Fruit fly (Drosophila melanogaster) whole organism, embryonic: ENCODE results near the gene kin17.

ENCODE experiments used
- CG10209 ChIP-seq: fragments of 200-800 bp; sonication (Bioruptor generic); optimal IDR thresholded peaks from 3 replicates; lab custom pipeline; 2017; ENCODE audit warnings: missing biosample characterization, mild to moderate bottlenecking, missing genetic modification characterization, missing genetic modification reagents
- CG10267 ChIP-seq: fragments of 200-800 bp; sonication (Bioruptor generic); optimal IDR thresholded peaks from 2 replicates; lab custom pipeline; 2018; ENCODE audit warnings: missing biosample characterization, mild to moderate bottlenecking, missing genetic modification characterization, moderate library complexity
- CG10543 ChIP-seq: fragments of 200-800 bp; sonication (Bioruptor generic); optimal IDR thresholded peaks from 3 replicates; lab custom pipeline; 2017; ENCODE audit warnings: missing biosample characterization, mild to moderate bottlenecking, missing genetic modification characterization, moderate library complexity
- CG11085 ChIP-seq: fragments of 200-800 bp; sonication (Bioruptor generic); IDR thresholded peaks from 2 replicates; pipeline ENCODE4 v1.3.6; 2022; ENCODE audit warnings: missing biosample characterization, missing genetic modification characterization
- CG11398 ChIP-seq: fragments of 200-800 bp; sonication (Bioruptor generic); optimal IDR thresholded peaks from 2 replicates; lab custom pipeline; 2016; ENCODE audit warnings: missing biosample characterization, missing genetic modification characterization
- CG12104 ChIP-seq: fragments of 200-800 bp; sonication (Bioruptor generic); optimal IDR thresholded peaks from 3 replicates; lab custom pipeline; 2016; ENCODE audit warnings: missing biosample characterization, missing genetic modification characterization
- CG13123 ChIP-seq: fragments of 200-800 bp; sonication (Bioruptor generic); optimal IDR thresholded peaks from 2 replicates; lab custom pipeline; 2016; ENCODE audit warnings: missing biosample characterization, missing genetic modification characterization
- CG2116 ChIP-seq: fragments of 200-800 bp; sonication (Bioruptor generic); optimal IDR thresholded peaks from 3 replicates; lab custom pipeline; 2018; ENCODE audit warnings: missing biosample characterization, mild to moderate bottlenecking, missing genetic modification characterization
- CG34376 ChIP-seq: fragments of 200-800 bp; sonication (Bioruptor generic); optimal IDR thresholded peaks from 2 replicates; lab custom pipeline; 2018; ENCODE audit warnings: missing biosample characterization, mild to moderate bottlenecking, missing genetic modification characterization
- Dfd ChIP-seq, 2 experiments: fragments of >200 bp; optimal IDR thresholded peaks; 2 replicates each; lab custom pipeline; 2017; ENCODE audit warnings: missing biosample characterization in 2 of 2, missing genetic modification characterization in 2 of 2
- E2f2 ChIP-seq: fragments of 200-800 bp; sonication (Bioruptor generic); IDR thresholded peaks from 2 replicates; pipeline ENCODE4 v1.3.6; 2022; ENCODE audit warnings: missing biosample characterization, missing genetic modification characterization
- ERR ChIP-seq: fragments of 200-800 bp; sonication (Bioruptor generic); optimal IDR thresholded peaks from 2 replicates; lab custom pipeline; 2016; ENCODE audit warnings: missing biosample characterization, missing genetic modification characterization
- Fer1 ChIP-seq: fragments of 200-800 bp; sonication (Bioruptor generic); optimal IDR thresholded peaks from 2 replicates; lab custom pipeline; 2017; ENCODE audit warnings: missing biosample characterization, mild to moderate bottlenecking, missing genetic modification characterization
- GATAe ChIP-seq: fragments of 200-800 bp; sonication (Bioruptor generic); conservative IDR thresholded peaks from 2 replicates; pipeline ENCODE4 v1.3.6; 2022; ENCODE audit warnings: missing biosample characterization, missing genetic modification characterization
- HHEX ChIP-seq: fragments of 200-800 bp; sonication (Bioruptor generic); optimal IDR thresholded peaks from 3 replicates; lab custom pipeline; 2017; ENCODE audit warnings: missing biosample characterization, mild to moderate bottlenecking, missing genetic modification characterization, missing genetic modification reagents
- HLH4C ChIP-seq: fragments of 200-800 bp; sonication (Bioruptor generic); IDR thresholded peaks from 3 replicates; pipeline ENCODE4 v1.3.6; 2022; ENCODE audit warnings: missing biosample characterization, missing genetic modification characterization; ENCODE audit not compliant: partially characterized antibody
- HLH54F ChIP-seq: fragments of 200-800 bp; sonication (Bioruptor generic); optimal IDR thresholded peaks from 3 replicates; lab custom pipeline; 2016; ENCODE audit warnings: missing biosample characterization, missing genetic modification characterization
- HmgD ChIP-seq: fragments of 200-800 bp; sonication (Bioruptor generic); optimal IDR thresholded peaks from 3 replicates; lab custom pipeline; 2016; ENCODE audit warnings: missing biosample characterization, missing genetic modification characterization
- HmgZ ChIP-seq: fragments of 200-800 bp; sonication (Bioruptor generic); optimal IDR thresholded peaks from 2 replicates; lab custom pipeline; 2018; ENCODE audit warnings: missing biosample characterization, mild to moderate bottlenecking, missing genetic modification characterization
- Jarid2 ChIP-seq: fragments of 200-800 bp; sonication (Bioruptor generic); optimal IDR thresholded peaks from 3 replicates; lab custom pipeline; 2017; ENCODE audit warnings: mild to moderate bottlenecking, missing biosample characterization, missing genetic modification reagents, missing genetic modification characterization
- Lim3 ChIP-seq: fragments of 200-800 bp; sonication (Bioruptor generic); IDR thresholded peaks from 2 replicates; pipeline ENCODE4 v1.3.6; 2022; ENCODE audit warnings: missing biosample characterization, missing genetic modification characterization
- Rx ChIP-seq: fragments of 200-800 bp; sonication (Bioruptor generic); IDR thresholded peaks from 2 replicates; pipeline ENCODE4 v1.3.6; 2022; ENCODE audit warnings: missing biosample characterization, missing genetic modification characterization
- Side ChIP-seq: fragments of 200-800 bp; sonication (Bioruptor generic); optimal IDR thresholded peaks from 2 replicates; lab custom pipeline; 2016; ENCODE audit warnings: missing biosample characterization, missing genetic modification characterization
- Sin3A ChIP-seq: fragments of >200 bp; optimal IDR thresholded peaks from 2 replicates; lab custom pipeline; 2018
- Ssrp ChIP-seq: fragments of 200-800 bp; sonication (Bioruptor generic); optimal IDR thresholded peaks from 2 replicates; lab custom pipeline; 2018; ENCODE audit warnings: missing biosample characterization, mild to moderate bottlenecking, missing genetic modification characterization, moderate library complexity
- abd-A ChIP-seq: fragments of 200-800 bp; sonication (Bioruptor generic); optimal IDR thresholded peaks from 3 replicates; lab custom pipeline; 2019; ENCODE audit warnings: missing biosample characterization, mild to moderate bottlenecking, missing genetic modification characterization, moderate library complexity
- al ChIP-seq: fragments of 200-800 bp; sonication (Bioruptor generic); IDR thresholded peaks from 2 replicates; pipeline ENCODE4 v1.3.6; 2022; ENCODE audit warnings: missing biosample characterization, missing genetic modification characterization
- ara ChIP-seq: fragments of 200-800 bp; sonication (Bioruptor generic); IDR thresholded peaks from 2 replicates; pipeline ENCODE4 v1.3.6; 2022; ENCODE audit warnings: missing biosample characterization, missing genetic modification characterization
- br ChIP-seq: fragments of >200 bp; optimal IDR thresholded peaks from 2 replicates; lab custom pipeline; 2017
- dm ChIP-seq: fragments of 200-800 bp; sonication (Bioruptor generic); optimal IDR thresholded peaks from 3 replicates; lab custom pipeline; 2016; ENCODE audit warnings: missing biosample characterization, missing genetic modification characterization
- ken ChIP-seq: fragments of 200-800 bp; sonication (Bioruptor generic); IDR thresholded peaks from 3 replicates; pipeline ENCODE4 v1.3.6; 2022; ENCODE audit warnings: missing biosample characterization, missing genetic modification characterization
- klu ChIP-seq: fragments of 200-800 bp; sonication (Bioruptor generic); IDR thresholded peaks from 2 replicates; pipeline ENCODE4 v1.3.6; 2022; ENCODE audit warnings: missing biosample characterization, missing genetic modification characterization
- lilli ChIP-seq: fragments of 200-800 bp; sonication (Bioruptor generic); optimal IDR thresholded peaks from 3 replicates; lab custom pipeline; 2016; ENCODE audit warnings: missing biosample characterization, missing genetic modification characterization
- lov ChIP-seq, 2 experiments: fragments of 200-800 bp in 1 of 2; fragments of >200 bp in 1 of 2; sonication (Bioruptor generic) in 1 of 2; IDR thresholded peaks in 1 of 2; optimal IDR thresholded peaks in 1 of 2; 2 replicates in 1 of 2; 3 replicates in 1 of 2; pipeline versions ENCODE4 v1.3.6 to Lab custom; 2017 to 2022; ENCODE audit warnings: missing biosample characterization in 1 of 2, missing genetic modification characterization in 1 of 2
- maf-S ChIP-seq: fragments of 200-800 bp; sonication (Bioruptor generic); optimal IDR thresholded peaks from 2 replicates; lab custom pipeline; 2016; ENCODE audit warnings: missing biosample characterization, missing genetic modification characterization
- mam ChIP-seq: fragments of 200-800 bp; sonication (Bioruptor generic); optimal IDR thresholded peaks from 3 replicates; lab custom pipeline; 2016; ENCODE audit warnings: missing biosample characterization, missing genetic modification characterization
- nmo ChIP-seq: fragments of 200-800 bp; sonication (Bioruptor generic); optimal IDR thresholded peaks from 2 replicates; lab custom pipeline; 2018; ENCODE audit warnings: missing biosample characterization, mild to moderate bottlenecking, missing genetic modification characterization, moderate library complexity
- org-1 ChIP-seq: fragments of 200-800 bp; sonication (Bioruptor generic); optimal IDR thresholded peaks from 2 replicates; lab custom pipeline; 2017; ENCODE audit warnings: missing biosample characterization, missing genetic modification characterization
- psq ChIP-seq: fragments of 200-800 bp; sonication (Bioruptor generic); optimal IDR thresholded peaks from 2 replicates; lab custom pipeline; 2017; ENCODE audit warnings: missing biosample characterization, missing genetic modification characterization
- schlank ChIP-seq: fragments of 200-800 bp; sonication (Bioruptor generic); optimal IDR thresholded peaks from 2 replicates; lab custom pipeline; 2018; ENCODE audit warnings: missing biosample characterization, mild to moderate bottlenecking, missing genetic modification characterization
- scrt ChIP-seq: fragments of 200-800 bp; sonication (Bioruptor generic); optimal IDR thresholded peaks from 2 replicates; lab custom pipeline; 2018; ENCODE audit warnings: missing biosample characterization, mild to moderate bottlenecking, missing genetic modification characterization, moderate library complexity
- sens ChIP-seq: fragments of 200-800 bp; sonication (Bioruptor generic); peaks from one replicate; lab custom pipeline; 2016; ENCODE audit warnings: missing biosample characterization, missing genetic modification characterization
- sim ChIP-seq: fragments of 200-800 bp; sonication (Bioruptor generic); IDR thresholded peaks from 2 replicates; pipeline ENCODE4 v1.3.6; 2022; ENCODE audit warnings: missing biosample characterization, missing genetic modification characterization
- slp2 ChIP-seq: fragments of 200-800 bp; sonication (Bioruptor generic); optimal IDR thresholded peaks from 2 replicates; lab custom pipeline; 2016; ENCODE audit warnings: missing biosample characterization, missing genetic modification characterization
- sob ChIP-seq: fragments of 200-800 bp; sonication (Bioruptor generic); IDR thresholded peaks from 2 replicates; pipeline ENCODE4 v1.3.6; 2022; ENCODE audit warnings: missing biosample characterization, missing genetic modification characterization
- ssp ChIP-seq: fragments of 200-800 bp; sonication (Bioruptor generic); IDR thresholded peaks from 2 replicates; pipeline ENCODE4 v1.3.6; 2022; ENCODE audit warnings: missing biosample characterization, missing genetic modification characterization
- tio ChIP-seq: fragments of 200-800 bp; sonication (Bioruptor generic); optimal IDR thresholded peaks from 2 replicates; lab custom pipeline; 2017; ENCODE audit warnings: missing biosample characterization, missing genetic modification characterization, inconsistent platforms
- trem ChIP-seq: fragments of 200-800 bp; optimal IDR thresholded peaks from 3 replicates; lab custom pipeline; 2019; ENCODE audit warnings: missing biosample characterization, mild to moderate bottlenecking, missing genetic modification characterization, moderate library complexity
- zen ChIP-seq: fragments of 200-800 bp; sonication (Bioruptor generic); optimal IDR thresholded peaks from 3 replicates; lab custom pipeline; 2018; ENCODE audit warnings: missing biosample characterization, mild to moderate bottlenecking, missing genetic modification characterization, moderate library complexity
- zf30C ChIP-seq: fragments of 200-800 bp; sonication (Bioruptor generic); optimal IDR thresholded peaks from 3 replicates; lab custom pipeline; 2018; ENCODE audit warnings: missing biosample characterization, mild to moderate bottlenecking, missing genetic modification characterization
- zfh1 ChIP-seq: fragments of 200-800 bp; sonication (Bioruptor generic); IDR thresholded peaks from 3 replicates; pipeline ENCODE4 v1.3.6; 2022; ENCODE audit warnings: missing biosample characterization, missing genetic modification characterization

kin17 gene

dm6 chr3L:20399550-20400109 is 43.0 kb downstream of the kin17 start (continued):
- TF ChIP-seq CG11085 (GFP tag; lab: Robert Waterston, UW) (peak; percentile 77), nmo (GFP tag; lab: Kevin White, UChicago) (peak; percentile 92), dm (GFP tag; lab: Kevin White, UChicago) (peak; percentile 66), org-1 (GFP tag; lab: Kevin White, UChicago) (peak; percentile 82), tio (GFP tag; lab: Kevin White, UChicago) (peak; percentile 91), ken (GFP tag; lab: Robert Waterston, UW) (peak; percentile 56; the same call in 1 of the 3 replicates), CG10543 (peak; percentile 92), zf30C (GFP tag; lab: Kevin White, UChicago) (no peak), sob (GFP tag; lab: Robert Waterston, UW) (peak; percentile 86), Side (peak; percentile 67), abd-A (tag; lab: Kevin White, UChicago) (peak; percentile 54), br (lab: Kevin White, UChicago) (no peak), schlank (tag; lab: Kevin White, UChicago) (peak; percentile 66), E2f2 (GFP tag; lab: Robert Waterston, UW) (peak; percentile 64; the same call in 1 of the 2 replicates), psq (peak; percentile 70), klu (GFP tag; lab: Robert Waterston, UW) (peak; percentile 82), Lim3 (GFP tag; lab: Robert Waterston, UW) (peak; percentile 52; the same call in 1 of the 2 replicates), CG11398 (GFP tag; lab: Kevin White, UChicago) (peak; percentile 70), al (GFP tag; lab: Robert Waterston, UW) (peak; percentile 88), sim (GFP tag; lab: Robert Waterston, UW) (peak; percentile 24; the same call in 1 of the 2 replicates), Jarid2 (GFP tag; lab: Kevin White, UChicago) (peak; percentile 46), HmgD (GFP tag; lab: Kevin White, UChicago) (peak; percentile 67), HLH54F (GFP tag; lab: Kevin White, UChicago) (peak; percentile 85), CG12104 (GFP tag; lab: Kevin White, UChicago) (peak; percentile 83), CG10209 (peak; percentile 87), scrt (GFP tag; lab: Kevin White, UChicago) (peak; percentile 73), Sin3A (lab: Kevin White, UChicago) (no peak), HLH4C (GFP tag; lab: Robert Waterston, UW) (no peak), ERR (GFP tag; lab: Kevin White, UChicago) (peak; percentile 62), CG10267 (tag; lab: Kevin White, UChicago) (peak; percentile 79), GATAe (GFP tag; lab: Robert Waterston, UW) (peak; percentile 57; the same call in 1 of the 2 replicates), sens (peak; percentile 95), zen (peak; percentile 72), ara (GFP tag; lab: Robert Waterston, UW) (peak; percentile 71), lov (optimal IDR thresholded peaks at IDR 0.05; lab: Kevin White, UChicago) (no peak), lov (GFP tag; IDR thresholded peaks at IDR 0.05; lab: Robert Waterston, UW) (no peak), slp2 (GFP tag; lab: Kevin White, UChicago) (peak; percentile 73), CG13123 (GFP tag; lab: Kevin White, UChicago) (peak; percentile 67), CG34376 (GFP tag; lab: Kevin White, UChicago) (peak; percentile 69), HHEX (peak; percentile 89), zfh1 (GFP tag; lab: Robert Waterston, UW) (peak; percentile 82), maf-S (GFP tag; lab: Kevin White, UChicago) (peak; percentile 76), ssp (GFP tag; lab: Robert Waterston, UW) (peak; percentile 70), lilli (peak; percentile 90), Fer1 (GFP tag; lab: Kevin White, UChicago) (peak; percentile 88), mam (GFP tag; lab: Kevin White, UChicago) (peak; percentile 86), trem (tag; lab: Kevin White, UChicago) (peak; percentile 53), Ssrp (tag; lab: Kevin White, UChicago) (peak; percentile 83), Dfd (GFP tag; optimal IDR thresholded peaks at IDR 0.05; lab: Kevin White, UChicago) (no peak), CG2116 (GFP tag; lab: Kevin White, UChicago) (peak; percentile 73), HmgZ (tag; lab: Kevin White, UChicago) (peak; percentile 92), Rx (no peak; the same call in none of the 2 replicates)
